Worm (Caenorhabditis elegans) whole organism, mixed stage, embryonic: ENCODE data around the gene lbp-7.

Experiments used
- M03D4.4 ChIP-seq: sonication (generic microtip); optimal IDR thresholded peaks from 2 replicates; lab custom pipeline; 2017; ENCODE audit warnings: mild to moderate bottlenecking, missing genetic modification characterization, missing compliant biosample characterization
- bed-3 ChIP-seq: fragments of 200-800 bp; sonication (Bioruptor generic); optimal IDR thresholded peaks from 3 replicates; lab custom pipeline; 2018; ENCODE audit warnings: mild to moderate bottlenecking, missing genetic modification characterization, moderate library complexity, missing compliant biosample characterization
- blmp-1 ChIP-seq: fragments of 150-350 bp; optimal IDR thresholded peaks from 2 replicates; lab custom pipeline; 2014; ENCODE audit warnings: missing biosample characterization, missing genetic modification characterization
- ceh-39 ChIP-seq: fragments of 150-350 bp; optimal IDR thresholded peaks from 2 replicates; lab custom pipeline; 2014; ENCODE audit warnings: missing biosample characterization, missing genetic modification characterization
- ceh-43 ChIP-seq: fragments of 200-800 bp; sonication (Bioruptor generic); optimal IDR thresholded peaks from 2 replicates; lab custom pipeline; 2018; ENCODE audit warnings: mild to moderate bottlenecking, missing genetic modification characterization, moderate library complexity, missing compliant biosample characterization
- ceh-83 ChIP-seq: fragments of 200-800 bp; sonication (Bioruptor generic); optimal IDR thresholded peaks from 2 replicates; lab custom pipeline; 2018; ENCODE audit warnings: mild to moderate bottlenecking, missing genetic modification characterization, missing compliant biosample characterization
- ces-1 ChIP-seq: fragments of 150-350 bp; optimal IDR thresholded peaks from 2 replicates; lab custom pipeline; 2014; ENCODE audit warnings: missing biosample characterization, missing genetic modification reagents, missing genetic modification characterization
- drap-1 ChIP-seq: fragments of 200-800 bp; sonication (Bioruptor generic); optimal IDR thresholded peaks from 3 replicates; lab custom pipeline; 2018; ENCODE audit warnings: mild to moderate bottlenecking, missing genetic modification characterization, missing compliant biosample characterization
- elt-1 ChIP-seq: sonication (generic microtip); optimal IDR thresholded peaks from 2 replicates; lab custom pipeline; 2017; ENCODE audit warnings: missing genetic modification characterization, mild to moderate bottlenecking, missing compliant biosample characterization, antibody characterized with exemption, moderate library complexity, borderline replicate concordance; ENCODE audit not compliant: insufficient read depth
- flh-1 ChIP-seq: fragments of 200-800 bp; sonication (Bioruptor generic); optimal IDR thresholded peaks from 2 replicates; lab custom pipeline; 2018; ENCODE audit warnings: mild to moderate bottlenecking, missing genetic modification characterization, moderate library complexity, missing compliant biosample characterization
- nhr-12 ChIP-seq: fragments of 150-350 bp; optimal IDR thresholded peaks from 2 replicates; lab custom pipeline; 2014; ENCODE audit warnings: missing biosample characterization, missing genetic modification characterization
- nhr-2 ChIP-seq: fragments of 150-350 bp; optimal IDR thresholded peaks from 2 replicates; lab custom pipeline; 2014; ENCODE audit warnings: missing biosample characterization, missing genetic modification characterization
- nhr-28 ChIP-seq: fragments of 150-350 bp; optimal IDR thresholded peaks from 2 replicates; lab custom pipeline; 2014; ENCODE audit warnings: missing biosample characterization, missing genetic modification characterization
- sem-2 ChIP-seq: fragments of 200-800 bp; sonication (Bioruptor generic); optimal IDR thresholded peaks from 2 replicates; lab custom pipeline; 2018; ENCODE audit warnings: mild to moderate bottlenecking, missing genetic modification characterization, missing compliant biosample characterization
- snpc-4 ChIP-seq: fragments of 150-350 bp; optimal IDR thresholded peaks from 2 replicates; lab custom pipeline; 2014; ENCODE audit warnings: missing biosample characterization, missing genetic modification characterization
- sptf-1 ChIP-seq: sonication (generic microtip); optimal IDR thresholded peaks from 2 replicates; lab custom pipeline; 2017; ENCODE audit warnings: mild to moderate bottlenecking, missing genetic modification characterization, moderate library complexity, missing compliant biosample characterization
- unc-120 ChIP-seq: sonication (generic microtip); optimal IDR thresholded peaks from 2 replicates; lab custom pipeline; 2017; ENCODE audit warnings: missing genetic modification characterization, missing compliant biosample characterization; ENCODE audit not compliant: poor library complexity, severe bottlenecking
- unc-39 ChIP-seq: fragments of 150-350 bp; optimal IDR thresholded peaks from 2 replicates; lab custom pipeline; 2014; ENCODE audit warnings: missing biosample characterization, missing genetic modification characterization
- unc-62 ChIP-seq: fragments of 150-350 bp; optimal IDR thresholded peaks from 2 replicates; lab custom pipeline; 2014; ENCODE audit warnings: missing biosample characterization, missing genetic modification reagents, missing genetic modification characterization
- ztf-11 ChIP-seq: fragments of 150-350 bp; optimal IDR thresholded peaks from 2 replicates; lab custom pipeline; 2014; ENCODE audit warnings: missing biosample characterization, missing genetic modification characterization

lbp-7 gene

DNA sequence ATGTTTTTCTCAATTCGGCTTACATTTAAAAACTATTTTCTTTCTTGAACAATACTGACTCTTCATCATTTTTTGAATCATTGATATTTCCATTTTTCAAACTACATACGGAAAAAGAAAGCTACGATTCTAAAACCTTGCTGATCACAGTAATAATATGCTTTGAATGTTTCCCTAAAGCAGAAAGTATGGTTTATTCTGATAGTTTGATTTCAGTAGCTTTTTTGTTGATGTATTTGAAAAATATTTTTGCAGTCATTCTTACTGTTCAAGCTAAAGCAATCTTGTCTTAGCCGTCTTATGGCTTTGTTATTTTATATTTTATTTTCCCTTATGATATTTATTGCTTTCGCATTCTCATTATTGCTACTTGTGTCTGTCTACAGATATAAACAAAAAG lies 50.2 kb downstream of the lbp-7 start, which contains the start of gene srxa-13:
Gene srxa-13, plus strand, starts transcription at position 301 of the 400 bp plus-strand sequence.
- no peak for TF ChIP-seq sem-2
- TF ChIP-seq nhr-28 (tag; lab: Kevin White, UChicago), result no peak
- TF ChIP-seq bed-3 (GFP tag; lab: Kevin White, UChicago), result no peak
- TF ChIP-seq drap-1 (GFP tag; lab: Kevin White, UChicago), result no peak
- TF ChIP-seq snpc-4, result no peak
- no peak for TF ChIP-seq M03D4.4 (tag; lab: Kevin White, UChicago)
- no peak for TF ChIP-seq elt-1 (tag; lab: Kevin White, UChicago)
- no peak for TF ChIP-seq flh-1
- no peak for TF ChIP-seq sptf-1 (tag; lab: Kevin White, UChicago)
- no peak for TF ChIP-seq unc-62 (GFP tag; lab: Kevin White, UChicago)
- TF ChIP-seq unc-39 (tag; lab: Kevin White, UChicago), result no peak
- no peak for TF ChIP-seq ceh-83 (GFP tag; lab: Kevin White, UChicago)
- TF ChIP-seq unc-120, result no peak
- no peak for TF ChIP-seq ceh-43 (GFP tag; lab: Kevin White, UChicago)
- TF ChIP-seq ces-1, result no peak
- TF ChIP-seq nhr-2, result no peak
- TF ChIP-seq blmp-1 (tag; lab: Kevin White, UChicago), result no peak
- no peak for TF ChIP-seq nhr-12 (tag; lab: Kevin White, UChicago)
- TF ChIP-seq ceh-39 (tag; lab: Kevin White, UChicago), result no peak
- TF ChIP-seq ztf-11 (tag; lab: Kevin White, UChicago), result no peak
